Fruit fly (Drosophila melanogaster) whole organism: ENCODE measurements around the gene CG14441.

ENCODE experiments used
- CG8478 ChIP-seq: fragments of >200 bp; optimal IDR thresholded peaks from 2 replicates; lab custom pipeline; 2018; ENCODE audit warnings: inconsistent platforms
- EcR ChIP-seq, 2 experiments: fragments of >200 bp; optimal IDR thresholded peaks; 2 replicates each; lab custom pipeline; 2017; ENCODE audit warnings: missing biosample characterization in 2 of 2, missing genetic modification characterization in 2 of 2, missing genetic modification reagents in 2 of 2

- no peak for TF ChIP-seq EcR (GFP tag; optimal IDR thresholded peaks at IDR 0.05; lab: Kevin White, UChicago)
- no peak for TF ChIP-seq CG8478 (lab: Kevin White, UChicago)
Measured at dm6 chrX:6710665-6711064, 11.4 kb downstream of the CG14441 start.
